Worm (Caenorhabditis elegans) whole organism, L4 larva: ENCODE results near the gene fbxa-96.

Source experiments
- F10B5.3 ChIP-seq: sonication (generic microtip); optimal IDR thresholded peaks from 2 replicates; lab custom pipeline; 2016; ENCODE audit warnings: mild to moderate bottlenecking, missing genetic modification characterization, missing compliant biosample characterization
- aly-2 ChIP-seq: sonication (generic microtip); optimal IDR thresholded peaks from 2 replicates; lab custom pipeline; 2018; ENCODE audit warnings: missing biosample characterization, missing genetic modification characterization
- ceh-32 ChIP-seq: sonication (generic microtip); optimal IDR thresholded peaks from 2 replicates; lab custom pipeline; 2016; ENCODE audit warnings: mild to moderate bottlenecking, missing genetic modification characterization, missing compliant biosample characterization; ENCODE audit not compliant: poor library complexity
- mep-1 ChIP-seq: fragments of 150-350 bp; sonication (generic microtip); optimal IDR thresholded peaks from 3 replicates; lab custom pipeline; 2014; ENCODE audit warnings: missing biosample characterization, missing genetic modification characterization
- unc-62 ChIP-seq, 3 experiments: fragments of 150-350 bp in 1 of 3; sonication (generic microtip); optimal IDR thresholded peaks in 2 of 3; peaks in 1 of 3; 1 replicate in 1 of 3; 2 replicates in 2 of 3; lab custom pipeline; 2014 to 2017; ENCODE audit warnings: missing biosample characterization in 3 of 3, missing genetic modification characterization in 3 of 3, missing genetic modification reagents in 3 of 3, missing genotype in 1 of 3

DNA sequence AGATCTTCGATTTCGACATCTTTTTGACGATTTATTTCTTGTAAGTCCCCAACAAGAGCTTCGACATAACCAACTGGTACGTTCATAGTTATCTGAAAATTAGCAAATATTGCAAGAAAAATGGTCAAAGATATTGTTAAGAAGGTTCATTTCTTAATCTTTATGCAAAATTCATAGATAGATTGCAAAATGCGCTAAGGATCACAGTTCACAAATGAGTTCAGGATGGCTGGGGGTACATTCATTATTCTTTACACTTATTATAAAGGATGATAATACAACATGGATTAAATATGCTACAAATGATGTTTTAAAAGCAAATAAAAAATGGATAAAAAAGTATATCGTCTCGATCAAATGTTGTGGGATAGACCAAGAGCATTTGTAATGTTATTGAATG, 3.5 kb downstream of the fbxa-96 start, which contains the start of gene H03G16.5:
- no peak for TF ChIP-seq aly-2
- no peak for TF ChIP-seq ceh-32
- no peak for TF ChIP-seq mep-1
- no peak for TF ChIP-seq unc-62 (GFP tag; optimal IDR thresholded peaks at IDR 0.05 in 1 of 2; lab: Kevin White, UChicago)
- TF ChIP-seq unc-62 (tag; optimal IDR thresholded peaks at IDR 0.05; lab: Kevin White, UChicago): no peak
- no peak for TF ChIP-seq F10B5.3
